Fruit fly (Drosophila melanogaster): ENCODE measurements around the gene SmB.

Gene SmB

DNA sequence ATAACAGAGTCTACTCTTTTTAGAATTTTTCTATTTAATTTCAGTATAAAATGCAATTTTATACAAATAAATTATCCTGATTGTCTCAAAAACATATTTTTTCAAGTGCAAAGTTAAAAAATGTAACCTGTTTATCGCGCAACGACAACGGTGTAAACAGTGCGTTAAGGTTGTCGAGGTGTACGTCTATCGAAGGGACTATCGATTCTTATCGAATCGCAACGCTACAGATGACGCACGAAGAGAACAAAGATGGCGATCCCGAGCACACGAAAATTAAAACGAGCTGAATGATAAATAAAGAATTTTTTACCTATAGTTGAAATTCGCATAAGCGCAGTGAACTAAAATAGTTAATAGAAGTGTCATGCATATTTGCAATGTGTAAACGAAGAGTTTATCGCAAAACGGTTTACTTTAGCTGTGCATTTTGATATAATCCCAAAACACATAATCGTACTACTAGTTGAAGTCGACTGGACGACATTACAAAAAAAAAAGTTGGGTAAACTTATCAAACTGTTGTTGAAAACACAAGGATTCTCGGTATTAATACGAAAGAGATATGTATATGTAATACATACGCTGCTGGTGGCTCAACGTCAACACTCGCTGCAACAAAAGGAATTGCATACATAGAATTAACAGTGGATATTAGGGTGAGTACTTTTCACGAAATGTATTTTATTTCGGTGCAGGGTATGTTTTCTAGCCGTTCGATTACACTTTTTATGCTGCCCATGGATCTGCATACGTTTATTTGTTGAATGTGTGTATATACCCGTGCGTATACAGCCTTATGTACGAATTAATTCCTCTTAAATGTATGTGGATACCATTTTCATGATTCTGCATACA is 38.3 kb downstream of the SmB start, which contains the start of gene da (continued):
- TF ChIP-seq CG12659 (GFP tag; optimal IDR thresholded peaks at IDR 0.05): peak; percentile 91
- no peak for TF ChIP-seq bowl (GFP tag; IDR thresholded peaks at IDR 0.05)
- peak; percentile 23 for TF ChIP-seq odd (GFP tag; optimal IDR thresholded peaks at IDR 0.05)
- peak; percentile 31 for TF ChIP-seq nerfin-1 (tag; optimal IDR thresholded peaks at IDR 0.05)
- TF ChIP-seq bab2 (GFP tag; optimal IDR thresholded peaks at IDR 0.05): no peak
- TF ChIP-seq gce (GFP tag; IDR thresholded peaks at IDR 0.05): no peak; the same call in 2 of the 3 replicates
- TF ChIP-seq Six4 (GFP tag; optimal IDR thresholded peaks at IDR 0.05): peak; percentile 15
- TF ChIP-seq Ada2b (GFP tag; IDR thresholded peaks at IDR 0.05): peak; percentile 61
- TF ChIP-seq Max (GFP tag; optimal IDR thresholded peaks at IDR 0.05): peak; percentile 5
- no peak for TF ChIP-seq Ravus (GFP tag; IDR thresholded peaks at IDR 0.05)
- no peak for TF ChIP-seq CG15073 (GFP tag; optimal IDR thresholded peaks at IDR 0.05)
- no peak for TF ChIP-seq sim (GFP tag; IDR thresholded peaks at IDR 0.05)
- peak; percentile 63 to 69 for TF ChIP-seq dpn (GFP tag; optimal IDR thresholded peaks at IDR 0.05)
- TF ChIP-seq Ets97D (GFP tag; optimal IDR thresholded peaks at IDR 0.05): peak; percentile 95
- peak; percentile 97 for TF ChIP-seq CG7357 (GFP tag; IDR thresholded peaks at IDR 0.05)
- TF ChIP-seq CG1603 (tag; optimal IDR thresholded peaks at IDR 0.05): peak; percentile 97
- TF ChIP-seq tgo (GFP tag; IDR thresholded peaks at IDR 0.05): peak; percentile 57; the same call in 1 of the 3 replicates
- TF ChIP-seq BEAF-32 (GFP tag; optimal IDR thresholded peaks at IDR 0.05): peak; percentile 69
- peak; percentile 71 for TF ChIP-seq CG8924 (tag; optimal IDR thresholded peaks at IDR 0.05)
- no peak for TF ChIP-seq ERR (GFP tag; optimal IDR thresholded peaks at IDR 0.05)
- TF ChIP-seq CG17328 (GFP tag; IDR thresholded peaks at IDR 0.05): peak; percentile 55
- TF ChIP-seq Hmx (GFP tag; optimal IDR thresholded peaks at IDR 0.05): peak; percentile 49
- peak; percentile 49; the same call in 1 of the 3 replicates for TF ChIP-seq ken (GFP tag; IDR thresholded peaks at IDR 0.05)
- peak; percentile 43 for TF ChIP-seq CG9437 (GFP tag; optimal IDR thresholded peaks at IDR 0.05)
- no peak for TF ChIP-seq CkIIα-i1 (GFP tag; IDR thresholded peaks at IDR 0.05)
- no peak for TF ChIP-seq CG42726 (GFP tag; IDR thresholded peaks at IDR 0.05; ENCODE audit: partially characterized antibody)
- peak; percentile 46 for TF ChIP-seq chn (GFP tag; optimal IDR thresholded peaks at IDR 0.05)
- TF ChIP-seq ATbp (GFP tag; optimal IDR thresholded peaks at IDR 0.05): no peak
- TF ChIP-seq Med (GFP tag): peak; percentile 92
- TF ChIP-seq Lhr (GFP tag; optimal IDR thresholded peaks at IDR 0.05): peak; percentile 23
- peak; percentile 12 for TF ChIP-seq p53 (GFP tag; optimal IDR thresholded peaks at IDR 0.05)
- no peak for TF ChIP-seq CTCF (GFP tag; optimal IDR thresholded peaks at IDR 0.05)
- TF ChIP-seq Fer2 (tag; optimal IDR thresholded peaks at IDR 0.05): peak; percentile 1
- TF ChIP-seq CG8290 (GFP tag; optimal IDR thresholded peaks at IDR 0.05): peak; percentile 80
- peak in 1 of 2 experiments; percentile 89 for TF ChIP-seq CG8290 (tag; optimal IDR thresholded peaks at IDR 0.05)
- TF ChIP-seq vnd (GFP tag; IDR thresholded peaks at IDR 0.05; ENCODE audit: partially characterized antibody): no peak; the same call in 2 of the 3 replicates
- peak; percentile 57; the same call in 2 of the 3 replicates for TF ChIP-seq CG34422 (GFP tag; IDR thresholded peaks at IDR 0.05)
- no peak for TF ChIP-seq fd102C (GFP tag; optimal IDR thresholded peaks at IDR 0.05)
- peak; percentile 52 for TF ChIP-seq HLH3B (GFP tag; IDR thresholded peaks at IDR 0.05)
- TF ChIP-seq CG18619 (GFP tag; optimal IDR thresholded peaks at IDR 0.05): peak; percentile 61
- peak; percentile 35 for TF ChIP-seq fd3F (GFP tag; optimal IDR thresholded peaks at IDR 0.05)
- TF ChIP-seq CG4282 (GFP tag; optimal IDR thresholded peaks at IDR 0.05): peak; percentile 46
- TF ChIP-seq ac (GFP tag; optimal IDR thresholded peaks at IDR 0.05): no peak
- no peak for TF ChIP-seq sqz (GFP tag; optimal IDR thresholded peaks at IDR 0.05)
- TF ChIP-seq CG9932 (GFP tag; IDR thresholded peaks at IDR 0.05): peak; percentile 75; the same call in 1 of the 2 replicates
- peak; percentile 45 for TF ChIP-seq rib (GFP tag; IDR thresholded peaks at IDR 0.05)
- TF ChIP-seq CG9215 (GFP tag; IDR thresholded peaks at IDR 0.05): no peak
- peak; percentile 96 for TF ChIP-seq CG1024 (GFP tag; IDR thresholded peaks at IDR 0.05)
- peak; percentile 15; the same call in 1 of the 3 replicates for TF ChIP-seq B-H1 (GFP tag; IDR thresholded peaks at IDR 0.05)
- peak; percentile 40; the same call in 1 of the 2 replicates for TF ChIP-seq CG31224 (GFP tag; IDR thresholded peaks at IDR 0.05)
